Worm (Caenorhabditis elegans) whole organism, L3 larva: Measurements from ENCODE around the gene srb-16.

Experiments
- ZK546.5 ChIP-seq: sonication (generic microtip); optimal IDR thresholded peaks from 2 replicates; lab custom pipeline; 2017; ENCODE audit warnings: missing biosample characterization, missing genetic modification characterization
- aly-2 ChIP-seq: fragments of 150-350 bp; optimal IDR thresholded peaks from 2 replicates; lab custom pipeline; 2014; ENCODE audit warnings: missing biosample characterization, missing genetic modification characterization
- ceh-16 ChIP-seq: sonication (generic microtip); optimal IDR thresholded peaks from 2 replicates; lab custom pipeline; 2017; ENCODE audit warnings: missing biosample characterization, missing genetic modification characterization
- ceh-28 ChIP-seq: fragments of 150-350 bp; optimal IDR thresholded peaks from 2 replicates; lab custom pipeline; 2014; ENCODE audit warnings: missing biosample characterization, missing genetic modification reagents, missing genetic modification characterization
- ceh-82 ChIP-seq: fragments of 150-350 bp; optimal IDR thresholded peaks from 2 replicates; lab custom pipeline; 2014; ENCODE audit warnings: missing biosample characterization, missing genetic modification characterization
- ceh-9 ChIP-seq: sonication (generic microtip); optimal IDR thresholded peaks from 2 replicates; lab custom pipeline; 2018; ENCODE audit warnings: missing biosample characterization, missing genetic modification characterization
- daf-12 ChIP-seq: fragments of 150-350 bp; optimal IDR thresholded peaks from 2 replicates; lab custom pipeline; 2014; ENCODE audit warnings: missing biosample characterization, missing genetic modification reagents, missing genetic modification characterization
- egl-27 ChIP-seq: sonication (generic microtip); optimal IDR thresholded peaks from 4 replicates; lab custom pipeline; 2017; ENCODE audit warnings: missing biosample characterization, missing genetic modification reagents, missing genetic modification characterization
- egl-5 ChIP-seq: fragments of 150-350 bp; optimal IDR thresholded peaks from 2 replicates; lab custom pipeline; 2017; ENCODE audit warnings: missing biosample characterization, missing genetic modification reagents, missing genetic modification characterization, inconsistent platforms
- elt-2 ChIP-seq: sonication (generic microtip); optimal IDR thresholded peaks from 2 replicates; lab custom pipeline; 2016; ENCODE audit warnings: missing genetic modification reagents, mild to moderate bottlenecking, missing genetic modification characterization, missing compliant biosample characterization
- elt-3 ChIP-seq, 3 experiments: fragments of 150-350 bp in 1 of 3; sonication (generic microtip) in 2 of 3; optimal IDR thresholded peaks; 2 replicates in 2 of 3; 4 replicates in 1 of 3; lab custom pipeline; 2014 to 2017; ENCODE audit warnings: missing biosample characterization in 3 of 3, missing genetic modification characterization in 3 of 3
- eor-1 ChIP-seq, 2 experiments: fragments of 150-350 bp; optimal IDR thresholded peaks; 2 replicates each; lab custom pipeline; 2014 to 2018; ENCODE audit warnings: missing biosample characterization in 2 of 2, missing genetic modification characterization in 2 of 2
- fkh-10 ChIP-seq: sonication (generic microtip); optimal IDR thresholded peaks from 2 replicates; lab custom pipeline; 2017; ENCODE audit warnings: missing biosample characterization, missing genetic modification reagents, missing genetic modification characterization
- fkh-2 ChIP-seq: fragments of 150-350 bp; optimal IDR thresholded peaks from 2 replicates; lab custom pipeline; 2014; ENCODE audit warnings: missing biosample characterization, missing genetic modification reagents, missing genetic modification characterization
- fos-1 ChIP-seq: fragments of 150-350 bp; optimal IDR thresholded peaks from 2 replicates; lab custom pipeline; 2014; ENCODE audit warnings: missing biosample characterization, missing genetic modification characterization
- jun-1 ChIP-seq: fragments of 150-350 bp; optimal IDR thresholded peaks from 2 replicates; lab custom pipeline; 2014; ENCODE audit warnings: missing biosample characterization, missing genetic modification reagents, missing genetic modification characterization
- lin-15B ChIP-seq: fragments of 150-350 bp; optimal IDR thresholded peaks from 2 replicates; lab custom pipeline; 2014; ENCODE audit warnings: missing biosample characterization, missing genetic modification characterization
- lin-39 ChIP-seq: fragments of 150-350 bp; optimal IDR thresholded peaks from 2 replicates; lab custom pipeline; 2018; ENCODE audit warnings: missing biosample characterization, missing genetic modification reagents, missing genetic modification characterization
- lsy-12 ChIP-seq: sonication (generic microtip); optimal IDR thresholded peaks from 2 replicates; lab custom pipeline; 2016; ENCODE audit warnings: mild to moderate bottlenecking, missing genetic modification characterization, missing compliant biosample characterization
- mdl-1 ChIP-seq: fragments of 150-350 bp; optimal IDR thresholded peaks from 2 replicates; lab custom pipeline; 2014; ENCODE audit warnings: missing biosample characterization, missing genetic modification characterization
- mml-1 ChIP-seq: fragments of 150-350 bp; sonication (generic microtip); optimal IDR thresholded peaks from 3 replicates; lab custom pipeline; 2014; ENCODE audit warnings: missing biosample characterization, missing genetic modification characterization
- nfya-1 ChIP-seq: sonication (generic microtip); optimal IDR thresholded peaks from 2 replicates; lab custom pipeline; 2017; ENCODE audit warnings: missing genetic modification characterization, mild to moderate bottlenecking, missing compliant biosample characterization, antibody characterized with exemption, moderate library complexity; ENCODE audit not compliant: insufficient read depth
- nhr-11 ChIP-seq: fragments of 150-350 bp; optimal IDR thresholded peaks from 2 replicates; lab custom pipeline; 2014; ENCODE audit warnings: missing biosample characterization, missing genetic modification characterization
- nhr-23 ChIP-seq: fragments of 150-350 bp; optimal IDR thresholded peaks from 2 replicates; lab custom pipeline; 2014; ENCODE audit warnings: missing biosample characterization, missing genetic modification reagents, missing genetic modification characterization
- nhr-25 ChIP-seq: sonication (generic microtip); optimal IDR thresholded peaks from 2 replicates; lab custom pipeline; 2017; ENCODE audit warnings: missing biosample characterization, missing genetic modification characterization
- nhr-28 ChIP-seq: fragments of 150-350 bp; optimal IDR thresholded peaks from 2 replicates; lab custom pipeline; 2014; ENCODE audit warnings: missing biosample characterization, missing genetic modification characterization
- nhr-43 ChIP-seq: sonication (generic microtip); optimal IDR thresholded peaks from 2 replicates; lab custom pipeline; 2016; ENCODE audit warnings: mild to moderate bottlenecking, missing genetic modification characterization, missing compliant biosample characterization; ENCODE audit not compliant: poor library complexity, severe bottlenecking
- nhr-76 ChIP-seq: fragments of 150-350 bp; sonication (generic microtip); optimal IDR thresholded peaks from 5 replicates; lab custom pipeline; 2014; ENCODE audit warnings: missing biosample characterization, missing genetic modification characterization
- nhr-77 ChIP-seq: fragments of 150-350 bp; optimal IDR thresholded peaks from 2 replicates; lab custom pipeline; 2014; ENCODE audit warnings: missing biosample characterization, missing genetic modification characterization
- pha-4 ChIP-seq: fragments of 150-350 bp; optimal IDR thresholded peaks from 2 replicates; lab custom pipeline; 2014; ENCODE audit warnings: missing biosample characterization, missing genetic modification reagents, missing genetic modification characterization
- pqm-1 ChIP-seq: fragments of 150-350 bp; optimal IDR thresholded peaks from 2 replicates; lab custom pipeline; 2017; ENCODE audit warnings: missing biosample characterization, missing genetic modification characterization, inconsistent platforms
- skn-1 ChIP-seq: fragments of 150-350 bp; optimal IDR thresholded peaks from 2 replicates; lab custom pipeline; 2014; ENCODE audit warnings: missing biosample characterization, missing genetic modification characterization
- snpc-4 ChIP-seq: fragments of 150-350 bp; optimal IDR thresholded peaks from 2 replicates; lab custom pipeline; 2014; ENCODE audit warnings: missing biosample characterization, missing genetic modification characterization
- tbx-2 ChIP-seq: sonication (generic microtip); optimal IDR thresholded peaks from 2 replicates; lab custom pipeline; 2016; ENCODE audit warnings: mild to moderate bottlenecking, missing genetic modification characterization, missing compliant biosample characterization
- unc-39 ChIP-seq: sonication (generic microtip); optimal IDR thresholded peaks from 4 replicates; lab custom pipeline; 2017; ENCODE audit warnings: missing biosample characterization, missing genetic modification characterization
- unc-62 ChIP-seq: fragments of 150-350 bp; sonication (generic microtip); optimal IDR thresholded peaks from 4 replicates; lab custom pipeline; 2014; ENCODE audit warnings: missing biosample characterization, missing genetic modification reagents, missing genetic modification characterization
- ztf-11 ChIP-seq: fragments of 150-350 bp; optimal IDR thresholded peaks from 2 replicates; lab custom pipeline; 2014; ENCODE audit warnings: missing biosample characterization, missing genetic modification characterization
- ztf-4 ChIP-seq: fragments of 150-350 bp; optimal IDR thresholded peaks from 2 replicates; lab custom pipeline; 2014; ENCODE audit warnings: missing biosample characterization, missing genetic modification characterization

The srb-16 gene

DNA sequence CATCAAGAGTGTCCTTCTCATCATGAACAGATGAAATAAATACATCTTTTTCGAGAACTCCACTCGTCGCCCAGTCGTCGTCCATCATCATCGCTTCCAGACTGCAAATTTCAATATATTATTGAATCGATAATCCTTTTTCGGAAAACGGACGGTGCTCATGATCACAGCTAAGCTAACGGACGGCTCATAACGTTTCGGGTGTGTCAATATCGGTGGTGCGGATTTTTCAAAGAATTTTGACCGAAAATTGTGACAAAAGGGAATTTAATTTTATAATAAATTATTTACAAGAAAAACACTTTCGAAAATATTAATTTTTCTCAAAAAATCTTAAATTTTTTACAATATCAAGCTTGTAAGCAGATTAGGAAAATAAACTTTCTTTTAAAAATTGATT, 36.7 kb upstream of the srb-16 start, which contains the start of gene crh-2:
Gene crh-2, minus strand, starts transcription at position 101 of the 400 bp plus-strand sequence.
- no peak for TF ChIP-seq lin-15B (tag; lab: Kevin White, UChicago)
- TF ChIP-seq ceh-9 (tag; lab: Kevin White, UChicago): no peak
- TF ChIP-seq snpc-4: no peak
- TF ChIP-seq unc-62 (GFP tag; lab: Kevin White, UChicago): no peak
- TF ChIP-seq nhr-28 (tag; lab: Kevin White, UChicago): no peak
- no peak for TF ChIP-seq egl-5 (tag; lab: Kevin White, UChicago)
- no peak for TF ChIP-seq lsy-12 (tag; lab: Kevin White, UChicago)
- TF ChIP-seq nhr-76 (tag; lab: Kevin White, UChicago): no peak
- TF ChIP-seq nhr-43 (tag; lab: Kevin White, UChicago): no peak
- no peak for TF ChIP-seq nhr-11 (tag; lab: Kevin White, UChicago)
- TF ChIP-seq fkh-10 (GFP tag; lab: Kevin White, UChicago): no peak

DNA sequence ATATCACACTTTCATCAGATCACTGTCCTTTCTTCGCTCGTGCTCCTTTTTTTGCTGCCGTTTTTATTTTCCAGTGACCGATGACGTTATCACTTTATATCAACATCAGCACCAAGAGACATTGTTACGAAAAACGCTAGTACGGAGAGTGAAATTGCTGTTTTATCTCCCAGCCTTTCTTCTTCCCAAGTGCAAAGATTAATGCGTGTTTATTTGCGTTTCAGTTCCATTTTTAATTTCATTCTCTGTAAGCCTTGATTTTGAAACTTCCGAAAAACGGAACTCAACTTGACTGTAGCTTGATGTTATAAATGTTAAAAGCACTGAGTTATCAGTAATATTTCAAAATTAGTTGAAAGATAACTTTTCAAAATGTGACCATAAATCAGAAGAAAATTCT, 36.1 kb upstream of the srb-16 start:
- TF ChIP-seq nhr-43 (tag; lab: Kevin White, UChicago): no peak
- peak; percentile 94 for TF ChIP-seq elt-2 (tag; lab: Kevin White, UChicago)
- TF ChIP-seq pha-4 (tag; lab: Kevin White, UChicago): no peak
- no peak for TF ChIP-seq snpc-4
- no peak for TF ChIP-seq eor-1 (tag; optimal IDR thresholded peaks at IDR 0.05; lab: Kevin White, UChicago)
- peak; percentile 30 for TF ChIP-seq pqm-1 (tag; lab: Kevin White, UChicago)
- no peak for TF ChIP-seq elt-3 (tag; optimal IDR thresholded peaks at IDR 0.05; lab: Kevin White, UChicago)
- no peak for TF ChIP-seq jun-1
- TF ChIP-seq, all 47 proteins: peak for 2

DNA sequence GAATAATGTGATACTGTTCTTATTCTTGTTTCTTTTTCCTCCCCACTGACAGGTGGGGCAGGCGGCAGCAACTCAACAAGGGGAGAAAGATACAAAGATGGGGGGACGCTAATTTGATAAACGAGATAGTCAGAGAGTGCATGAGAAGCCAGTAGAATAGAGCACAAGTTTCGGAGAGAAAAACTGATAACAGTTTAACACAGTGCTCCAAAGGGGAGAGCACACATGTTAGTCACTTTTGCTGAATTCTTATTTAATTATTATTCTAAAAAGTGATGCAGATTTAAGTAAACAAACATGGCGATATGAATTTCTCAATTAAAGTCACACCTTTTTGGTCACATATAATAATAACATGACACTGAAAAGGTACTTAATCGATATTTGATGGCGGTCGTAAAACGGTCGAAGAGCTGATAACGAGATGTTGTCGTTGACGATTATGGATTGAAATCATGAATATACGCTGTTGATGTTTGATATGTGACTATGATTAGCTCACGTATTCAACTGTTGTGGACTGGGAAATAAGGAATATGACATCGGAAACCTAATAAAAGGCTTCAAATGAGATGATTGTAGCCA, 35.3 kb upstream of the srb-16 start:
- TF ChIP-seq ceh-28 (tag; lab: Kevin White, UChicago) (peak; percentile 13), jun-1 (peak; percentile 46), unc-39 (no peak), elt-2 (tag; lab: Kevin White, UChicago) (peak; percentile 99), pqm-1 (tag; lab: Kevin White, UChicago) (peak; percentile 95), pha-4 (tag; lab: Kevin White, UChicago) (peak; percentile 43), ZK546.5 (tag; lab: Kevin White, UChicago) (no peak)

DNA sequence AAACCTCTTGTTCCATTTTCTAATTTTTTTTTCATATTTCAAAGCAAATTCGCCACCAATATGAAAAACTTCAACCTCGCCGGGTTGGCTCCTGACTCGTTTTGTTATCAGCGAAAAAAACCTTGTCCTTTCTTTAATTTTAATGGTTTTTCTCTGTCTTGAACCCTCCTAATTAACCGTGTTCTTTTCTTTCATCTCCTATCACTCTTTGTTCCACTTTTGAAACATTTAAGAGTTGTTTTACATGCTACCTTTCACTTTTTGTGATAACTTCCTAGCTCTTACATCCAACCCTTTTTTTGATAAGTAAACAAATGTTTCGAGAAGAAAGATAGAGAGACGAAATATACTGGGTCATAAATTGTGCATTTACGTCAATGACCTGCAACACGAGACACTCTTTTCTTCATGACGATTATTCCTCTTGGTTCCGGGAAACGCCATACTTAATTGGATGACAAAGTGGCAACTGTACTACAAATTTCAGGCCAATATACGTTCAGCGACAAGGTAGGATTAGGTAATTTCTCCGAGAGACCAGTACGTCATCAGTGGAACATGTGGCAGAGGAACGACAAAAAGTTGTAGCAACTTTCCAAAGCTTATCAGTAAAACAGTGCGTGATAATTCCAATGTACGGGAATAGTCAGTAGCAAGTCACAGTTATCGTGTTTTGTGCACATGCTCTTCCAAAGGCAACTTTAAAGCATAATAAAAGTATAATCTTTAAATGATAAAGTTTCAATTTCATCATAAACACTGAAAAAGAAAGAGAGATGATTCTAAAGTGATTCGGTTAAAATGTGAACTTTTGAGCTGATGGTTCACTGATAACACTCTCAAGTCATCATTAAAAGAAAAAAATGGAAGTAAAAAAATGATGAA, 34.2 kb upstream of the srb-16 start:
- TF ChIP-seq lin-15B (tag; lab: Kevin White, UChicago) (no peak), pha-4 (tag; lab: Kevin White, UChicago) (peak; percentile 62), elt-2 (tag; lab: Kevin White, UChicago) (peak; percentile 99), fos-1 (tag; lab: Kevin White, UChicago) (peak; percentile 6), pqm-1 (tag; lab: Kevin White, UChicago) (peak; percentile 87), nhr-11 (tag; lab: Kevin White, UChicago) (no peak)

DNA sequence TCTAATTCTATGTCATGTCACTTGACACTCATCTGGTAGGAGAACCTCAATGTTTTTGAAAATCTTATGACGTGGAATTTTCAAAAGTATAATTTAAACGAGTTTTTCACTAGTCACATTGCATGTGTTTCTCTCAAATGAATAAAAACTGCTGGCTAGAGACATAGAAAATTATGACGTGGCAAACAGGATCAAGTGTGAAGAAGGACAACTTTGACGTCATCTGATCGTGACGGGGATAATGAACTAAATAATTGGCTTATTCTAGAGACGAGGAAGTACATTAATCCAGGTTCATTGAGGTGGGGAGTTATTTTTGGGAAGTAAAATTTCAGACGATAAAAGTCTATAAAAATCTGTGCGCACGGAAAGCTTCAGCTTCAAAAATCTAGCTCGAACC, 32.5 kb upstream of the srb-16 start:
- TF ChIP-seq nhr-25 (tag; lab: Kevin White, UChicago): peak; percentile 50
- TF ChIP-seq nhr-23: peak; percentile 20
- TF ChIP-seq skn-1 (tag; lab: Kevin White, UChicago): no peak

DNA sequence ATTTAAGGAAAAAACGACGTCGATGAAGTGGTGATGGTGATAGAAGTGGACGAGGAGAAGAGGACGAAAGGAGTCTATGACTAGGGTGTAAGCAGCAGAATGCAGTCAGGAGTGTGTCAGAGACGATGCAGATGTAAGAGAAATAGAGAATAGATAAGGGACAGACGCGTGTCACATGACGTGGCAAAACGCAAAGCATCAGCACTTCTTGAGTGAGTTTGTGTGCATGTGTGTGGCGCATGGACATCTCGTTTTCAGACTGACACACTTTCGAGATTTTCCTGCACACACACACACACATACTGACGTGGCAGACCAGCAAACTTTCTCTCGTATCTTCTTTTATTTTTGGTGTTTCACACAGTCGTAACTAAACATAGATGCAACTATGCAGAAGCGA, 31.7 kb upstream of the srb-16 start:
- peak; percentile 99 for TF ChIP-seq elt-2 (tag; lab: Kevin White, UChicago)
- TF ChIP-seq nhr-43 (tag; lab: Kevin White, UChicago): peak; percentile 68
- no peak for TF ChIP-seq lin-15B (tag; lab: Kevin White, UChicago)
- TF ChIP-seq pha-4 (tag; lab: Kevin White, UChicago): peak; percentile 48
- no peak for TF ChIP-seq nhr-28 (tag; lab: Kevin White, UChicago)
- TF ChIP-seq tbx-2: no peak
- no peak for TF ChIP-seq ztf-4
- peak; percentile 71 for TF ChIP-seq nfya-1 (tag; lab: Kevin White, UChicago)
- TF ChIP-seq egl-27 (tag; lab: Kevin White, UChicago): no peak
- no peak for TF ChIP-seq nhr-77
- TF ChIP-seq ceh-28 (tag; lab: Kevin White, UChicago): peak; percentile 11
- TF ChIP-seq lin-39 (tag; lab: Kevin White, UChicago): peak; percentile 30
- no peak for TF ChIP-seq aly-2 (tag; lab: Kevin White, UChicago)
- TF ChIP-seq mml-1: no peak
- no peak for TF ChIP-seq elt-3 (tag; optimal IDR thresholded peaks at IDR 0.05; lab: Kevin White, UChicago)
- no peak for TF ChIP-seq fkh-2
- TF ChIP-seq ceh-16 (tag; lab: Kevin White, UChicago): no peak
- TF ChIP-seq unc-62 (GFP tag; lab: Kevin White, UChicago): no peak
- no peak for TF ChIP-seq ztf-11
- no peak for TF ChIP-seq ceh-82
- TF ChIP-seq mdl-1: no peak
- TF ChIP-seq lsy-12 (tag; lab: Kevin White, UChicago): no peak
- no peak for TF ChIP-seq daf-12 (tag; lab: Kevin White, UChicago)
